Fruit fly (Drosophila melanogaster) whole organism, wandering third instar larva: ENCODE measurements around the gene CG14646.

Experiments used
- Abd-B ChIP-seq: fragments of >200 bp; optimal IDR thresholded peaks from 2 replicates; lab custom pipeline; 2017; ENCODE audit warnings: missing biosample characterization, missing genetic modification characterization
- CG32264 ChIP-seq: fragments of 200-800 bp; sonication (Bioruptor generic); optimal IDR thresholded peaks from 2 replicates; lab custom pipeline; 2016; ENCODE audit warnings: missing biosample characterization, missing genetic modification characterization
- CG9705 ChIP-seq: fragments of 200-800 bp; sonication (Bioruptor generic); optimal IDR thresholded peaks from 2 replicates; lab custom pipeline; 2018; ENCODE audit warnings: missing biosample characterization, mild to moderate bottlenecking, missing genetic modification characterization
- CrebA ChIP-seq: fragments of 200-800 bp; sonication (Bioruptor generic); optimal IDR thresholded peaks from 2 replicates; lab custom pipeline; 2016; ENCODE audit warnings: missing biosample characterization, mild to moderate bottlenecking, missing genetic modification characterization, borderline replicate concordance
- Dfd ChIP-seq: fragments of >200 bp; optimal IDR thresholded peaks from 2 replicates; lab custom pipeline; 2017; ENCODE audit warnings: missing biosample characterization, missing genetic modification characterization
- Dif ChIP-seq: fragments of 200-275, 200-300 bp; sonication (Bioruptor generic); optimal IDR thresholded peaks from 2 replicates; lab custom pipeline; 2018; ENCODE audit warnings: missing biosample characterization, missing genetic modification characterization; ENCODE audit not compliant: partially characterized antibody
- GATAd ChIP-seq: sonication (Bioruptor generic); optimal IDR thresholded peaks from 2 replicates; lab custom pipeline; 2016; ENCODE audit warnings: missing biosample characterization, missing genetic modification characterization
- HLH106 ChIP-seq: fragments of 200-800 bp; optimal IDR thresholded peaks from 3 replicates; lab custom pipeline; 2019; ENCODE audit warnings: missing biosample characterization, mild to moderate bottlenecking, missing genetic modification characterization, moderate library complexity
- Hnf4 ChIP-seq: fragments of 200-800 bp; sonication (Bioruptor generic); optimal IDR thresholded peaks from 2 replicates; lab custom pipeline; 2016; ENCODE audit warnings: missing biosample characterization, mild to moderate bottlenecking, missing genetic modification characterization
- Hr78 ChIP-seq: fragments of >200 bp; optimal IDR thresholded peaks from 2 replicates; lab custom pipeline; 2017; ENCODE audit warnings: missing biosample characterization, missing genetic modification characterization
- Hr83 ChIP-seq: fragments of 200-300 bp; sonication (Bioruptor generic); optimal IDR thresholded peaks from 2 replicates; lab custom pipeline; 2016; ENCODE audit warnings: missing biosample characterization, mild to moderate bottlenecking, missing genetic modification characterization, moderate library complexity; ENCODE audit not compliant: poor library complexity, severe bottlenecking
- Jra ChIP-seq: sonication (Bioruptor generic); optimal IDR thresholded peaks from 2 replicates; lab custom pipeline; 2016; ENCODE audit warnings: missing biosample characterization, missing genetic modification characterization
- Mio ChIP-seq: sonication (Bioruptor generic); optimal IDR thresholded peaks from 2 replicates; lab custom pipeline; 2016; ENCODE audit warnings: missing biosample characterization, missing genetic modification characterization
- Myc ChIP-seq: fragments of >200 bp; optimal IDR thresholded peaks from 2 replicates; lab custom pipeline; 2017
- N ChIP-seq: fragments of >200 bp; optimal IDR thresholded peaks from 2 replicates; lab custom pipeline; 2018; ENCODE audit warnings: missing biosample characterization, missing external identifiers, missing genetic modification characterization
- OdsH ChIP-seq: fragments of 200-800 bp; sonication (Bioruptor generic); optimal IDR thresholded peaks from 2 replicates; lab custom pipeline; 2016; ENCODE audit warnings: missing biosample characterization, mild to moderate bottlenecking, missing genetic modification characterization
- Rel ChIP-seq, 2 experiments: fragments of 200-800 bp; sonication (Bioruptor generic) in 1 of 2; optimal IDR thresholded peaks; 2 replicates in 1 of 2; 3 replicates in 1 of 2; lab custom pipeline; 2016 to 2019; ENCODE audit warnings: mild to moderate bottlenecking in 2 of 2, missing biosample characterization in 2 of 2, missing genetic modification characterization in 2 of 2, moderate library complexity in 1 of 2
- Sp1 ChIP-seq: fragments of 200-800 bp; sonication (Bioruptor generic); optimal IDR thresholded peaks from 3 replicates; lab custom pipeline; 2019; ENCODE audit warnings: missing biosample characterization, mild to moderate bottlenecking, missing genetic modification characterization, moderate library complexity
- Vsx2 ChIP-seq: fragments of 200-300, 225-300 bp; sonication (Bioruptor generic); optimal IDR thresholded peaks from 2 replicates; lab custom pipeline; 2018; ENCODE audit warnings: missing biosample characterization, missing genetic modification characterization; ENCODE audit not compliant: partially characterized antibody
- br ChIP-seq: fragments of 200-800 bp; sonication (Bioruptor generic); optimal IDR thresholded peaks from 2 replicates; lab custom pipeline; 2016; ENCODE audit warnings: missing biosample characterization, missing genetic modification characterization
- brk ChIP-seq: fragments of 200-800 bp; sonication (Bioruptor generic); optimal IDR thresholded peaks from 2 replicates; lab custom pipeline; 2016; ENCODE audit warnings: missing biosample characterization, mild to moderate bottlenecking, missing genetic modification characterization
- dl ChIP-seq, 2 experiments: fragments of 175-275, 200-275 bp in 1 of 2; fragments of 200-275 bp in 1 of 2; sonication (Bioruptor generic); optimal IDR thresholded peaks; lab custom pipeline; 2018; ENCODE audit warnings: mild to moderate bottlenecking in 2 of 2, missing biosample characterization in 2 of 2, missing genetic modification characterization in 2 of 2, moderate library complexity in 2 of 2; ENCODE audit not compliant: partially characterized antibody in 2 of 2, insufficient read depth in 1 of 2
- dmrt93B ChIP-seq: fragments of 200-800 bp; sonication (Bioruptor generic); optimal IDR thresholded peaks from 2 replicates; lab custom pipeline; 2018; ENCODE audit warnings: missing biosample characterization, mild to moderate bottlenecking, missing genetic modification characterization
- dsf ChIP-seq: sonication (Bioruptor generic); optimal IDR thresholded peaks from 2 replicates; lab custom pipeline; 2016; ENCODE audit warnings: missing biosample characterization, missing genetic modification characterization, borderline replicate concordance
- ey ChIP-seq: fragments of 200-800 bp; sonication (Bioruptor generic); optimal IDR thresholded peaks from 2 replicates; lab custom pipeline; 2016; ENCODE audit warnings: missing biosample characterization, missing genetic modification characterization
- foxo ChIP-seq, 2 experiments: fragments of 200-800 bp; sonication (Bioruptor generic); optimal IDR thresholded peaks; 2 replicates in 1 of 2; 3 replicates in 1 of 2; lab custom pipeline; 2016 to 2017; ENCODE audit warnings: missing biosample characterization in 2 of 2, missing genetic modification characterization in 2 of 2
- fru ChIP-seq: fragments of 200-800 bp; sonication (Bioruptor generic); optimal IDR thresholded peaks from 3 replicates; lab custom pipeline; 2016; ENCODE audit warnings: missing biosample characterization, mild to moderate bottlenecking, missing genetic modification characterization
- h ChIP-seq: fragments of 200-800 bp; sonication (Bioruptor generic); optimal IDR thresholded peaks from 3 replicates; lab custom pipeline; 2016; ENCODE audit warnings: missing biosample characterization, mild to moderate bottlenecking, missing genetic modification characterization
- jim ChIP-seq: fragments of 175-275, 200-325 bp; sonication (Bioruptor generic); optimal IDR thresholded peaks from 2 replicates; lab custom pipeline; 2016; ENCODE audit warnings: missing biosample characterization, mild to moderate bottlenecking, missing genetic modification characterization
- lola ChIP-seq: fragments of >200 bp; optimal IDR thresholded peaks from 2 replicates; lab custom pipeline; 2017; ENCODE audit warnings: missing biosample characterization, missing genetic modification characterization
- pan ChIP-seq: fragments of >200 bp; optimal IDR thresholded peaks from 2 replicates; lab custom pipeline; 2017
- psq ChIP-seq: fragments of 200-800 bp; sonication (Bioruptor generic); optimal IDR thresholded peaks from 3 replicates; lab custom pipeline; 2017; ENCODE audit warnings: missing biosample characterization, mild to moderate bottlenecking, missing genetic modification characterization, moderate library complexity
- rgr ChIP-seq: fragments of 200-800 bp; sonication (Bioruptor generic); optimal IDR thresholded peaks from 3 replicates; lab custom pipeline; 2016; ENCODE audit warnings: missing biosample characterization, mild to moderate bottlenecking, missing genetic modification characterization
- sage ChIP-seq: fragments of 200-800 bp; sonication (Bioruptor generic); optimal IDR thresholded peaks from 2 replicates; lab custom pipeline; 2016; ENCODE audit warnings: missing biosample characterization, mild to moderate bottlenecking, missing genetic modification characterization
- sv ChIP-seq: fragments of 200-800 bp; sonication (Bioruptor generic); optimal IDR thresholded peaks from 3 replicates; lab custom pipeline; 2016; ENCODE audit warnings: missing biosample characterization, missing genetic modification characterization
- tai ChIP-seq: sonication (Bioruptor generic); optimal IDR thresholded peaks from 2 replicates; lab custom pipeline; 2016; ENCODE audit warnings: missing biosample characterization, missing genetic modification characterization
- usp ChIP-seq: fragments of >200 bp; optimal IDR thresholded peaks from 2 replicates; lab custom pipeline; 2017; ENCODE audit warnings: missing biosample characterization, missing genetic modification characterization
- woc ChIP-seq: sonication (Bioruptor generic); optimal IDR thresholded peaks from 2 replicates; lab custom pipeline; 2016; ENCODE audit warnings: missing biosample characterization, mild to moderate bottlenecking, missing genetic modification characterization

CG14646 gene

DNA sequence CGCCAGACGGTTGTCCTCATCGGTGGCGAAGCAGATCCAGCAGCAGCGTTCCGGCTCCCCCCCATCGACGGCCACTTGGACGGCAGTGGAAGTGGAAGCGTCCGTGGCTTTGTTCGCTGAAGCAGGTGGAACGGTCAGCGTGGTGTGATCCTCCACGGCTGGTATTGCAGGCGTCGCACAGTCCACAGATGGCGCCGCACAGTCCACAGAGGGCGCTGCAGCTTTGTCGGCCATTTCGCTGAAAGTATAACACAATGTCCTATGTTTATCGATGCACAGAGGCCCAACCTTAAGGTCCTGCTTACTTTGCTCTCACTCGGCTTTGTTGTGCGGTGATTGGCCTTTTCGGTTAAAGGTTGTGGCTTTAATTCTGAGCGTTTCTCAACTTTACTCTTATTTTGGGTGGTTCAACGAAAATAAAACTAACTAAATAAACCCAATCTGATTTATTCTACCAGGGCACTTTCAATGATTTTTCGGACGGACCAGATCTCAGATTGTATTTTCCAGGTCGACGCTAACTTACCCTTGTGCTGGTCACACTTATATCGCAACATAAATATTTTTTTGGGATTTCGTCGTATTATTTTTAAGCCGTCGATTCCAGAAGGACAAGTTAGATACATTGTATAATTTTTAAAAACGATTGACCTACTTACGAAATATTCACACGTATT lies 7.4 kb downstream of the CG14646 start, which contains the start of gene CG9855:
Gene CG9855 (minus strand): TSS at position 473 of the 677 bp plus-strand sequence.
- TF ChIP-seq Vsx2 (GFP tag; lab: Kevin White, UChicago): no peak
- TF ChIP-seq sage (GFP tag; lab: Kevin White, UChicago): no peak
- peak; percentile 4 for TF ChIP-seq h (GFP tag; lab: Kevin White, UChicago)
- no peak for TF ChIP-seq Rel (GFP tag; optimal IDR thresholded peaks at IDR 0.05; lab: Kevin White, UChicago)
- TF ChIP-seq Rel (tag; optimal IDR thresholded peaks at IDR 0.05; lab: Kevin White, UChicago): peak; percentile 92
- peak; percentile 6 for TF ChIP-seq woc (GFP tag; lab: Kevin White, UChicago)

DNA sequence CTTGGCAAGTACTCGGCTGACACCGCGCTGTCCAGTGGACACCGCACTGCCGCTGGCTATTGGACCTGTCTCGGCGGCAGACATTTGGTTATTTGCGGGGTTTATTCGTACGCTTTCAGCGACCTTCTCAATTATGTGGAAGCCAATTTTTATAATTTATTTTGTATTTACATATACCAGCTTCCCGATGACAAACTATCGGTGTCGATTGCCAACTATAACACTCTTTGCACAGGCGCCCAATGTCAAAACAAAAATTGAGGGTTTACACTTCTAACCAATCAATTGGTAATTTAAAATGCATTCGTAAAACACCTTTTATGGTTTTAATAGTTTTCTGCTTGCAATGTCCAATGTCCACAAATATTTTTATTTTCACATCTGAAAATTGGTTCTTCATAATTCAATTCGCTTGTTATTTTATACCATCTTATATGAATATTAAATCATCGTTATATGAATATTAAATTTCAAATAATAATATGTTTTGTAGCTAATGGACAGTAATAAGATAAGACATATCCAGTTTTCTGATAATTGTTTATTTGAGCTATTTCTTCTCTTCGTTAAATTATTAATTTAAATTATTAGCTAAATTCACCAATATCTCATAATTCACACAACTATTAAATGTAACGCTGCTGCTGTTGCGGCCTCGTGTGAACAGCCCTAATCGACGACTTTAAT lies 9.8 kb downstream of the CG14646 start:
- peak; percentile 65 for TF ChIP-seq psq (GFP tag; lab: Kevin White, UChicago)
- TF ChIP-seq br (GFP tag; lab: Kevin White, UChicago): no peak
- TF ChIP-seq Myc (lab: Kevin White, UChicago): no peak
- no peak for TF ChIP-seq Rel (GFP tag; optimal IDR thresholded peaks at IDR 0.05; lab: Kevin White, UChicago)
- no peak for TF ChIP-seq Rel (tag; optimal IDR thresholded peaks at IDR 0.05; lab: Kevin White, UChicago)
- TF ChIP-seq HLH106 (tag; lab: Kevin White, UChicago): peak; percentile 28
- TF ChIP-seq Dfd (GFP tag; lab: Kevin White, UChicago): no peak
- TF ChIP-seq h (GFP tag; lab: Kevin White, UChicago): peak; percentile 11
- TF ChIP-seq CG9705: no peak
- TF ChIP-seq sage (GFP tag; lab: Kevin White, UChicago): no peak
- no peak for TF ChIP-seq brk (GFP tag; lab: Kevin White, UChicago)
- TF ChIP-seq Abd-B (GFP tag; lab: Kevin White, UChicago): peak; percentile 48
- no peak for TF ChIP-seq jim (GFP tag; lab: Kevin White, UChicago)
- no peak for TF ChIP-seq Vsx2 (GFP tag; lab: Kevin White, UChicago)
- peak; percentile 62 for TF ChIP-seq woc (GFP tag; lab: Kevin White, UChicago)
- no peak for TF ChIP-seq foxo (GFP tag; optimal IDR thresholded peaks at IDR 0.05; lab: Kevin White, UChicago)
- TF ChIP-seq Sp1 (GFP tag; lab: Kevin White, UChicago): no peak
- no peak for TF ChIP-seq ey (GFP tag; lab: Kevin White, UChicago)
- no peak for TF ChIP-seq Hr83 (GFP tag; lab: Kevin White, UChicago)
- TF ChIP-seq rgr (GFP tag; lab: Kevin White, UChicago): no peak
- no peak for TF ChIP-seq OdsH
- no peak for TF ChIP-seq CrebA (GFP tag; lab: Kevin White, UChicago)
- TF ChIP-seq dsf (GFP tag; lab: Kevin White, UChicago): no peak
- no peak for TF ChIP-seq Jra
- TF ChIP-seq N (GFP tag; lab: Kevin White, UChicago): peak; percentile 88
- TF ChIP-seq Hnf4 (GFP tag; lab: Kevin White, UChicago): no peak
- TF ChIP-seq fru: no peak
- no peak for TF ChIP-seq lola (GFP tag; lab: Kevin White, UChicago)
- TF ChIP-seq GATAd (GFP tag; lab: Kevin White, UChicago): no peak
- TF ChIP-seq dl (GFP tag; optimal IDR thresholded peaks at IDR 0.05; lab: Kevin White, UChicago; ENCODE audit: insufficient read depth in 1 of 2, partially characterized antibody in 2 of 2): no peak
- TF ChIP-seq tai (GFP tag; lab: Kevin White, UChicago): no peak
- TF ChIP-seq Mio (GFP tag; lab: Kevin White, UChicago): no peak
- no peak for TF ChIP-seq pan (lab: Kevin White, UChicago)
- no peak for TF ChIP-seq usp
- TF ChIP-seq Hr78: peak; percentile 67
- peak; percentile 16 for TF ChIP-seq dmrt93B
- no peak for TF ChIP-seq sv (GFP tag; lab: Kevin White, UChicago)
- TF ChIP-seq CG32264 (GFP tag; lab: Kevin White, UChicago): no peak
- TF ChIP-seq Dif (GFP tag; lab: Kevin White, UChicago): no peak
